Fruit fly (Drosophila melanogaster): ENCODE data around the gene Lim3.

DNA sequence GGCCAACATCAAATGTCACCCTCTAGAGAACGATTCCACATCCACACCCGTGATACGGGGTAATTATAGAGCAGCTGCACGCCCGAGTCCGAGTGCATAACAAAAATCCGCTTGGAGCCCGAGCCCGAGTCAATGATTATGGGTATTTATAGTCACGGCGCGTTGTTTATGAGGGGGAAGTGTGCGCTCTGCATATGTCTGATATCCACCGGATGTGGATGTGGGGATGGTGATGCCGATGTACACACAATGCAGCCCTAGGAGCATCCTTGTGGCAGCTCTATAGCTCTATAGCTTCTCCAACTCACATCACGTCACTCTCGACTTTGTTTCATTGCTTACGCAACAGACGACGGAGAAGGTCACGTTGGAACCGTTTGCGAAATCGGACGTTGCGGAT, 70.8 kb downstream of the Lim3 start:
- TF ChIP-seq usp (GFP tag; optimal IDR thresholded peaks at IDR 0.05) (no peak), Dif (GFP tag; optimal IDR thresholded peaks at IDR 0.05; ENCODE audit: partially characterized antibody) (no peak), h (GFP tag; optimal IDR thresholded peaks at IDR 0.05) (no peak), psq (GFP tag; optimal IDR thresholded peaks at IDR 0.05) (no peak)

All from whole organism, wandering third instar larva.